Worm (Caenorhabditis elegans) whole organism, late embryonic: ENCODE measurements around the gene dhrr-1.

ENCODE experiments used
- ceh-31 ChIP-seq: sonication (generic microtip); optimal IDR thresholded peaks from 2 replicates; lab custom pipeline; 2016; ENCODE audit warnings: missing genetic modification characterization, missing compliant biosample characterization
- ceh-9 ChIP-seq: sonication (generic microtip); optimal IDR thresholded peaks from 2 replicates; lab custom pipeline; 2016; ENCODE audit warnings: mild to moderate bottlenecking, missing genetic modification characterization, inconsistent platforms, missing compliant biosample characterization

DNA sequence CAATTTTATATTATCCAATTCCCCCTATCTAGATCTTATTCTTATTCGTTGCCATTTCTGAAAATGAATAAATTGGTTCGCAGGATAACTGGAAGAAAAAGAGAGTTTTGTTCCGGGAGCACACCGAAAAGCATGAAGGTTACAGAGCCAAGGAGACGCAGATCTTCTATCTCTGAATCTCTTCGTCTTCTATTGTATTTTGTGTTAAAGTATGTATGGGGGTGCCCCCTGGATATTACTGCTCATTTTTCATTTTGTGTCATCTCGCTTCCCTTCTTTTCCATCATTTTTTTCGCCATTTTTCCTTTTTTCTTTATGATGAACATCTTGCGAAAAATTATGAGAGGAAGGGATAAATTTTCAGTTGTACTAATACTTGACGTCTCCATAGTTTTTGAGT lies 10.8 kb upstream of the dhrr-1 start:
- no peak for TF ChIP-seq ceh-31 (tag; lab: Kevin White, UChicago)
- no peak for TF ChIP-seq ceh-9 (tag; lab: Kevin White, UChicago)
